Fruit fly (Drosophila melanogaster) whole organism, embryonic: ENCODE results near the gene CG13675.

Source experiments
- B-H2 ChIP-seq: fragments of 200-800 bp; sonication (Bioruptor generic); optimal IDR thresholded peaks from 2 replicates; lab custom pipeline; 2018; ENCODE audit warnings: missing biosample characterization, mild to moderate bottlenecking, missing genetic modification characterization
- CG1024 ChIP-seq: fragments of 200-800 bp; sonication (Bioruptor generic); IDR thresholded peaks from 2 replicates; pipeline ENCODE4 v1.3.6; 2022; ENCODE audit warnings: missing biosample characterization, missing genetic modification characterization
- CG10274 ChIP-seq: fragments of 200-800 bp; sonication (Bioruptor generic); optimal IDR thresholded peaks from 3 replicates; lab custom pipeline; 2017; ENCODE audit warnings: missing biosample characterization, mild to moderate bottlenecking, missing genetic modification characterization
- CG10431 ChIP-seq: fragments of 200-800 bp; sonication (Bioruptor generic); optimal IDR thresholded peaks from 3 replicates; lab custom pipeline; 2018; ENCODE audit warnings: missing biosample characterization, mild to moderate bottlenecking, missing genetic modification characterization
- CG12391 ChIP-seq: fragments of 200-800 bp; sonication (Bioruptor generic); optimal IDR thresholded peaks from 3 replicates; lab custom pipeline; 2018; ENCODE audit warnings: missing biosample characterization, mild to moderate bottlenecking, missing genetic modification characterization, moderate library complexity
- CG13123 ChIP-seq: fragments of 200-800 bp; sonication (Bioruptor generic); optimal IDR thresholded peaks from 2 replicates; lab custom pipeline; 2016; ENCODE audit warnings: missing biosample characterization, missing genetic modification characterization
- CG17328 ChIP-seq: fragments of 200-800 bp; sonication (Bioruptor generic); IDR thresholded peaks from 2 replicates; pipeline ENCODE4 v1.3.6; 2022; ENCODE audit warnings: missing biosample characterization, missing genetic modification characterization
- CG2129 ChIP-seq: fragments of 200-800 bp; sonication (Bioruptor generic); IDR thresholded peaks from 2 replicates; pipeline ENCODE4 v1.3.6; 2022; ENCODE audit warnings: missing biosample characterization, missing genetic modification characterization; ENCODE audit not compliant: partially characterized antibody
- CG2202 ChIP-seq: fragments of 200-800 bp; sonication (Bioruptor generic); optimal IDR thresholded peaks from 2 replicates; lab custom pipeline; 2018; ENCODE audit warnings: missing biosample characterization, mild to moderate bottlenecking, missing genetic modification characterization
- CG30431 ChIP-seq: fragments of 200-800 bp; sonication (Bioruptor generic); optimal IDR thresholded peaks from 2 replicates; lab custom pipeline; 2017; ENCODE audit warnings: missing biosample characterization, missing genetic modification characterization
- CG34422 ChIP-seq: fragments of 200-800 bp; sonication (Bioruptor generic); IDR thresholded peaks from 3 replicates; pipeline ENCODE4 v1.3.6; 2022; ENCODE audit warnings: missing biosample characterization, missing genetic modification characterization
- CG42726 ChIP-seq: fragments of 200-800 bp; sonication (Bioruptor generic); IDR thresholded peaks from 2 replicates; pipeline ENCODE4 v1.3.6; 2022; ENCODE audit warnings: missing biosample characterization, missing genetic modification characterization; ENCODE audit not compliant: partially characterized antibody
- CG4328 ChIP-seq: fragments of 200-800 bp; sonication (Bioruptor generic); optimal IDR thresholded peaks from 3 replicates; lab custom pipeline; 2017; ENCODE audit warnings: missing biosample characterization, missing genetic modification reagents, missing genetic modification characterization
- CG4404 ChIP-seq: fragments of 200-800 bp; sonication (Bioruptor generic); IDR thresholded peaks from 2 replicates; pipeline ENCODE4 v1.3.6; 2022; ENCODE audit warnings: missing biosample characterization, missing genetic modification characterization
- CG6654 ChIP-seq: fragments of 200-800 bp; sonication (Bioruptor generic); optimal IDR thresholded peaks from 2 replicates; lab custom pipeline; 2017; ENCODE audit warnings: missing biosample characterization, mild to moderate bottlenecking, missing genetic modification characterization
- CG7271 ChIP-seq: fragments of 200-800 bp; sonication (Bioruptor generic); optimal IDR thresholded peaks from 2 replicates; lab custom pipeline; 2018; ENCODE audit warnings: missing biosample characterization, mild to moderate bottlenecking, missing genetic modification characterization, moderate library complexity
- CG7357 ChIP-seq: fragments of 200-800 bp; sonication (Bioruptor generic); IDR thresholded peaks from 3 replicates; pipeline ENCODE4 v1.3.6; 2022; ENCODE audit warnings: missing biosample characterization, missing genetic modification characterization
- CG7839 ChIP-seq: fragments of 200-800 bp; sonication (Bioruptor generic); optimal IDR thresholded peaks from 3 replicates; lab custom pipeline; 2018; ENCODE audit warnings: missing biosample characterization, mild to moderate bottlenecking, missing genetic modification characterization, moderate library complexity
- CG8765 ChIP-seq: fragments of 200-800 bp; sonication (Bioruptor generic); IDR thresholded peaks from 2 replicates; pipeline ENCODE4 v1.3.6; 2022; ENCODE audit warnings: missing biosample characterization, missing genetic modification characterization
- CHES-1-like ChIP-seq: fragments of 200-800 bp; sonication (Bioruptor generic); optimal IDR thresholded peaks from 2 replicates; lab custom pipeline; 2016; ENCODE audit warnings: missing biosample characterization, missing genetic modification characterization
- Camta ChIP-seq: fragments of 200-800 bp; sonication (Bioruptor generic); optimal IDR thresholded peaks from 2 replicates; lab custom pipeline; 2016; ENCODE audit warnings: missing biosample characterization, missing genetic modification characterization
- Dref ChIP-seq: fragments of 200-800 bp; sonication (Bioruptor generic); IDR thresholded peaks from 2 replicates; pipeline ENCODE4 v1.3.6; 2022; ENCODE audit warnings: missing biosample characterization, missing genetic modification characterization
- E2f2 ChIP-seq: fragments of 200-800 bp; sonication (Bioruptor generic); IDR thresholded peaks from 2 replicates; pipeline ENCODE4 v1.3.6; 2022; ENCODE audit warnings: missing biosample characterization, missing genetic modification characterization
- Hmr ChIP-seq: fragments of 200-800 bp; sonication (Bioruptor generic); optimal IDR thresholded peaks from 3 replicates; lab custom pipeline; 2017; ENCODE audit warnings: mild to moderate bottlenecking, missing biosample characterization, missing genetic modification reagents, missing genetic modification characterization
- Hr39 ChIP-seq: fragments of >200 bp; optimal IDR thresholded peaks from 2 replicates; lab custom pipeline; 2017
- Mad ChIP-seq: fragments of 200-800 bp; sonication (Bioruptor generic); optimal IDR thresholded peaks from 2 replicates; lab custom pipeline; 2016; ENCODE audit warnings: missing biosample characterization, missing genetic modification characterization
- Mes4 ChIP-seq: fragments of 200-800 bp; sonication (Bioruptor generic); optimal IDR thresholded peaks from 2 replicates; lab custom pipeline; 2016; ENCODE audit warnings: missing biosample characterization, missing genetic modification characterization
- Ravus ChIP-seq: fragments of 200-800 bp; sonication (Bioruptor generic); IDR thresholded peaks from 2 replicates; pipeline ENCODE4 v1.3.6; 2022; ENCODE audit warnings: missing biosample characterization, missing genetic modification characterization
- Rfx ChIP-seq: fragments of 200-800 bp; sonication (Bioruptor generic); IDR thresholded peaks from 2 replicates; pipeline ENCODE4 v1.3.6; 2022; ENCODE audit warnings: missing biosample characterization, missing genetic modification characterization
- Sry-δ ChIP-seq: fragments of 200-800 bp; sonication (Bioruptor generic); optimal IDR thresholded peaks from 2 replicates; lab custom pipeline; 2016; ENCODE audit warnings: missing biosample characterization, missing genetic modification characterization
- Tbp ChIP-seq: fragments of >200 bp; optimal IDR thresholded peaks from 2 replicates; lab custom pipeline; 2018; ENCODE audit warnings: missing biosample characterization, missing genetic modification characterization
- Xbp1 ChIP-seq: fragments of 200-800 bp; sonication (Bioruptor generic); optimal IDR thresholded peaks from 3 replicates; lab custom pipeline; 2016; ENCODE audit warnings: missing biosample characterization, mild to moderate bottlenecking, missing genetic modification characterization
- abd-A ChIP-seq: fragments of 200-800 bp; sonication (Bioruptor generic); optimal IDR thresholded peaks from 3 replicates; lab custom pipeline; 2019; ENCODE audit warnings: missing biosample characterization, mild to moderate bottlenecking, missing genetic modification characterization, moderate library complexity
- bbx ChIP-seq: fragments of 200-800 bp; sonication (Bioruptor generic); IDR thresholded peaks from 2 replicates; pipeline ENCODE4 v1.3.6; 2022; ENCODE audit warnings: missing biosample characterization, missing genetic modification characterization; ENCODE audit not compliant: partially characterized antibody
- cad ChIP-seq: fragments of >200 bp; optimal IDR thresholded peaks from 2 replicates; lab custom pipeline; 2017; ENCODE audit warnings: missing biosample characterization, missing genetic modification characterization
- chif ChIP-seq, 2 experiments: fragments of 200-800 bp; sonication (Bioruptor generic); optimal IDR thresholded peaks; 3 replicates each; lab custom pipeline; 2016; ENCODE audit warnings: missing biosample characterization in 2 of 2, missing genetic modification characterization in 2 of 2
- ems ChIP-seq: fragments of 200-800 bp; sonication (Bioruptor generic); optimal IDR thresholded peaks from 3 replicates; lab custom pipeline; 2016; ENCODE audit warnings: missing biosample characterization, missing genetic modification characterization
- fd3F ChIP-seq: fragments of 200-800 bp; sonication (Bioruptor generic); optimal IDR thresholded peaks from 2 replicates; lab custom pipeline; 2018; ENCODE audit warnings: missing biosample characterization, mild to moderate bottlenecking, missing genetic modification characterization, moderate library complexity
- fd96Cb ChIP-seq: fragments of 200-800 bp; sonication (Bioruptor generic); optimal IDR thresholded peaks from 2 replicates; lab custom pipeline; 2018; ENCODE audit warnings: missing biosample characterization, mild to moderate bottlenecking, missing genetic modification characterization, moderate library complexity
- gro ChIP-seq: fragments of 200-800 bp; sonication (Bioruptor generic); optimal IDR thresholded peaks from 2 replicates; lab custom pipeline; 2016; ENCODE audit warnings: missing biosample characterization, missing genetic modification characterization
- ham ChIP-seq: fragments of 200-800 bp; sonication (Bioruptor generic); IDR thresholded peaks from 2 replicates; pipeline ENCODE4 v1.3.6; 2022; ENCODE audit warnings: missing biosample characterization, missing genetic modification characterization
- jigr1 ChIP-seq: fragments of 200-800 bp; sonication (Bioruptor generic); IDR thresholded peaks from 3 replicates; pipeline ENCODE4 v1.3.6; 2022; ENCODE audit warnings: missing biosample characterization, missing genetic modification characterization
- knrl ChIP-seq: fragments of 200-800 bp; sonication (Bioruptor generic); IDR thresholded peaks from 3 replicates; pipeline ENCODE4 v1.3.6; 2022; ENCODE audit warnings: missing biosample characterization, missing genetic modification characterization; ENCODE audit not compliant: partially characterized antibody
- luna ChIP-seq: fragments of 200-800 bp; sonication (Bioruptor generic); optimal IDR thresholded peaks from 2 replicates; lab custom pipeline; 2016; ENCODE audit warnings: missing biosample characterization, missing genetic modification characterization
- nerfin-2 ChIP-seq: fragments of 200-800 bp; sonication (Bioruptor generic); IDR thresholded peaks from 2 replicates; pipeline ENCODE4 v1.3.6; 2022; ENCODE audit warnings: missing biosample characterization, missing genetic modification characterization; ENCODE audit not compliant: partially characterized antibody
- pan ChIP-seq, 4 experiments: fragments of >200 bp in 3 of 4; fragments of 200-800 bp in 1 of 4; sonication (Bioruptor generic) in 1 of 4; optimal IDR thresholded peaks in 3 of 4; IDR thresholded peaks in 1 of 4; 2 replicates each; pipeline versions ENCODE4 v1.3.6 to Lab custom; 2017 to 2022; ENCODE audit warnings: missing biosample characterization in 2 of 4, missing genetic modification characterization in 2 of 4, mixed read lengths in 1 of 4
- scrt ChIP-seq: fragments of 200-800 bp; sonication (Bioruptor generic); optimal IDR thresholded peaks from 2 replicates; lab custom pipeline; 2018; ENCODE audit warnings: missing biosample characterization, mild to moderate bottlenecking, missing genetic modification characterization, moderate library complexity
- sens ChIP-seq: fragments of 200-800 bp; sonication (Bioruptor generic); peaks from one replicate; lab custom pipeline; 2016; ENCODE audit warnings: missing biosample characterization, missing genetic modification characterization
- tll ChIP-seq, 2 experiments: fragments of 200-800 bp in 1 of 2; fragments of >200 bp in 1 of 2; sonication (Bioruptor generic) in 1 of 2; optimal IDR thresholded peaks; 2 replicates each; lab custom pipeline; 2017 to 2019; ENCODE audit warnings: missing biosample characterization in 2 of 2, missing genetic modification characterization in 2 of 2, mild to moderate bottlenecking in 1 of 2, moderate library complexity in 1 of 2
- trem ChIP-seq: fragments of 200-800 bp; optimal IDR thresholded peaks from 3 replicates; lab custom pipeline; 2019; ENCODE audit warnings: missing biosample characterization, mild to moderate bottlenecking, missing genetic modification characterization, moderate library complexity

The CG13675 gene

dm6 chr3L:8137448-8137906 lies 27.8 kb downstream of the CG13675 start, which contains the start of the genes Setx and mus301 (continued):
- TF ChIP-seq Hmr (GFP tag; lab: Kevin White, UChicago) = peak; percentile 92
- no peak for TF ChIP-seq Tbp (GFP tag; lab: Kevin White, UChicago)
- peak; percentile 96 for TF ChIP-seq sens (GFP tag; lab: Kevin White, UChicago)
- peak; percentile 61 to 86 for TF ChIP-seq chif (GFP tag; optimal IDR thresholded peaks at IDR 0.05; lab: Kevin White, UChicago)
- peak; percentile 26 for TF ChIP-seq Mes4 (GFP tag; lab: Kevin White, UChicago)
- TF ChIP-seq CG42726 (GFP tag; lab: Robert Waterston, UW) = no peak
- peak; percentile 49 for TF ChIP-seq CG2202
- TF ChIP-seq abd-A (tag; lab: Kevin White, UChicago) = no peak
- peak; percentile 24; the same call in 1 of the 2 replicates for TF ChIP-seq CG1024 (GFP tag; lab: Robert Waterston, UW)
- TF ChIP-seq CHES-1-like (GFP tag; lab: Kevin White, UChicago) = peak; percentile 85
- TF ChIP-seq CG4328 (GFP tag; lab: Kevin White, UChicago) = peak; percentile 37
- TF ChIP-seq Sry-δ (GFP tag; lab: Kevin White, UChicago) = peak; percentile 61
- TF ChIP-seq gro (GFP tag; lab: Kevin White, UChicago) = peak; percentile 84
- peak; percentile 50; the same call in 2 of the 3 replicates for TF ChIP-seq knrl (GFP tag; lab: Robert Waterston, UW)
- peak; percentile 75 for TF ChIP-seq CG13123
- no peak for TF ChIP-seq Ravus
- TF ChIP-seq luna (GFP tag; lab: Kevin White, UChicago) = peak; percentile 73
- peak; percentile 63; the same call in 2 of the 3 replicates for TF ChIP-seq CG34422
- TF ChIP-seq Rfx = peak; percentile 89
- TF ChIP-seq CG8765 = peak; percentile 45; the same call in 1 of the 2 replicates
- no peak for TF ChIP-seq jigr1 (GFP tag; lab: Robert Waterston, UW)
- peak; percentile 66 for TF ChIP-seq fd96Cb (tag; lab: Kevin White, UChicago)
- TF ChIP-seq CG30431 (GFP tag; lab: Kevin White, UChicago) = peak; percentile 29
- TF ChIP-seq CG7357 (GFP tag; lab: Robert Waterston, UW) = peak; percentile 64; the same call in 1 of the 3 replicates
- TF ChIP-seq tll (GFP tag; optimal IDR thresholded peaks at IDR 0.05; lab: Kevin White, UChicago) = peak in 1 of 2 experiments; percentile 6
- TF ChIP-seq Xbp1 (GFP tag; lab: Kevin White, UChicago) = peak; percentile 90
- TF ChIP-seq nerfin-2 (GFP tag; lab: Robert Waterston, UW) = no peak
- TF ChIP-seq trem (tag; lab: Kevin White, UChicago) = peak; percentile 86
- peak; percentile 87 for TF ChIP-seq ems (GFP tag; lab: Kevin White, UChicago)
- TF ChIP-seq CG12391 = peak; percentile 82
- peak; percentile 91 for TF ChIP-seq E2f2
- peak; percentile 2 for TF ChIP-seq CG7271 (tag; lab: Kevin White, UChicago)
- TF ChIP-seq B-H2 = peak; percentile 75
- TF ChIP-seq CG2129 (GFP tag; lab: Robert Waterston, UW) = no peak
- TF ChIP-seq fd3F (GFP tag; lab: Kevin White, UChicago) = peak; percentile 63
- peak; percentile 48 for TF ChIP-seq Dref (GFP tag; lab: Robert Waterston, UW)
- TF ChIP-seq cad (GFP tag; lab: Kevin White, UChicago) = no peak
- TF ChIP-seq CG6654 (GFP tag; lab: Kevin White, UChicago) = no peak
- TF ChIP-seq CG17328 = peak; percentile 63
- TF ChIP-seq pan (optimal IDR thresholded peaks at IDR 0.05; lab: Kevin White, UChicago) = no peak
- peak in 1 of 2 experiments; percentile 61 for TF ChIP-seq pan (GFP tag; optimal IDR thresholded peaks at IDR 0.05 in 1 of 2, IDR thresholded peaks at IDR 0.05 in 1 of 2)
- 0 out of 2 replicates have a peak, but pooled peaks have one; percentile 48 for TF ChIP-seq ham
- no peak for TF ChIP-seq bbx (GFP tag; lab: Robert Waterston, UW)
- TF ChIP-seq scrt = no peak
- no peak for TF ChIP-seq CG7839
- TF ChIP-seq Mad (GFP tag; lab: Kevin White, UChicago) = peak; percentile 81
- TF ChIP-seq CG4404 (GFP tag; lab: Robert Waterston, UW) = peak; percentile 75
- TF ChIP-seq CG10274 = peak; percentile 9
- peak; percentile 84 for TF ChIP-seq Camta (GFP tag; lab: Kevin White, UChicago)
- TF ChIP-seq Hr39 (lab: Kevin White, UChicago) = no peak
- TF ChIP-seq CG10431 (GFP tag; lab: Kevin White, UChicago) = peak; percentile 29
